Comparison of ENCODE assay signal across 2 worm cellular contexts in genomic region chrIV:12086498-12086897, ce11.
TF ChIP-seq lines count a peak whose summit lies in the region.

No protein-coding gene starts in this region.

TF ChIP-seq in whole organism, L1 larva, 84 proteins besides CTCF, POLR2A, EP300 and RAD21 (continued from another document):
- TF ChIP-seq skn-1 (tag; optimal IDR thresholded peaks at IDR 0.05; lab: Kevin White, UChicago) (peak; percentile 52), ztf-11 (tag; optimal IDR thresholded peaks at IDR 0.05; lab: Kevin White, UChicago) (no peak), fkh-8 (tag; optimal IDR thresholded peaks at IDR 0.05; lab: Kevin White, UChicago) (no peak), sox-4 (tag; optimal IDR thresholded peaks at IDR 0.05; lab: Kevin White, UChicago) (no peak), isw-1 (GFP tag; IDR thresholded peaks at IDR 0.05; lab: Robert Waterston, UW) (no peak), lin-39 (tag; optimal IDR thresholded peaks at IDR 0.05; lab: Kevin White, UChicago) (no peak), C16A3.4 (tag; optimal IDR thresholded peaks at IDR 0.05; lab: Kevin White, UChicago) (peak; percentile 73), nhr-20 (tag; optimal IDR thresholded peaks at IDR 0.05; lab: Kevin White, UChicago) (peak; percentile 78), unc-30 (tag; optimal IDR thresholded peaks at IDR 0.05; lab: Kevin White, UChicago) (no peak), vab-15 (tag; optimal IDR thresholded peaks at IDR 0.05; lab: Kevin White, UChicago) (no peak), unc-130 (tag; optimal IDR thresholded peaks at IDR 0.05; lab: Kevin White, UChicago) (peak; percentile 42), nhr-11 (tag; optimal IDR thresholded peaks at IDR 0.05; lab: Kevin White, UChicago) (no peak), unc-98 (GFP tag; IDR thresholded peaks at IDR 0.05; lab: Robert Waterston, UW) (0 out of 2 replicates have a peak, but pooled peaks have one; percentile 32), xbp-1 (tag; optimal IDR thresholded peaks at IDR 0.05; lab: Kevin White, UChicago) (peak; percentile 54), snpc-4 (tag; optimal IDR thresholded peaks at IDR 0.05; lab: Kevin White, UChicago) (no peak), zag-1 (tag; optimal IDR thresholded peaks at IDR 0.05; lab: Kevin White, UChicago) (no peak), C34B4.2 (tag; optimal IDR thresholded peaks at IDR 0.05; lab: Kevin White, UChicago) (no peak), rnt-1 (tag; optimal IDR thresholded peaks at IDR 0.05; lab: Kevin White, UChicago) (peak; percentile 86), mab-9 (GFP tag; IDR thresholded peaks at IDR 0.05; lab: Robert Waterston, UW) (no peak), tbx-2 (tag; optimal IDR thresholded peaks at IDR 0.05; lab: Kevin White, UChicago) (peak; percentile 55), nhr-71 (tag; optimal IDR thresholded peaks at IDR 0.05; lab: Kevin White, UChicago) (peak; percentile 77), efl-1 (optimal IDR thresholded peaks at IDR 0.05; lab: Kevin White, UChicago) (peak; percentile 48 to 57), efl-1 (GFP tag; optimal IDR thresholded peaks at IDR 0.05 in 1 of 2; lab: Kevin White, UChicago) (peak; percentile 28 to 95)

TF ChIP-seq in whole organism, young adult, 124 proteins besides CTCF, POLR2A, EP300 and RAD21 (continued from another document):
- TF ChIP-seq B0336.3 (GFP tag; IDR thresholded peaks at IDR 0.05; lab: Robert Waterston, UW) (peak; percentile 76), rpc-1 (optimal IDR thresholded peaks at IDR 0.05; lab: Kevin White, UChicago) (peak; percentile 80), rpc-1 (tag; optimal IDR thresholded peaks at IDR 0.05; lab: Kevin White, UChicago) (peak; percentile 91), nhr-179 (tag; optimal IDR thresholded peaks at IDR 0.05; lab: Kevin White, UChicago) (no peak), nhr-80 (tag; optimal IDR thresholded peaks at IDR 0.05; lab: Kevin White, UChicago) (peak; percentile 52), ztf-3 (GFP tag; optimal IDR thresholded peaks at IDR 0.05; lab: Kevin White, UChicago) (no peak), B0019.2 (GFP tag; conservative IDR thresholded peaks at IDR 0.05; lab: Robert Waterston, UW) (0 out of 2 replicates have a peak, but pooled peaks have one; percentile 56), nhr-90 (tag; optimal IDR thresholded peaks at IDR 0.05; lab: Kevin White, UChicago) (peak; percentile 94), rcor-1 (GFP tag; IDR thresholded peaks at IDR 0.05; lab: Robert Waterston, UW) (peak; percentile 86), snpc-4 (GFP tag; optimal IDR thresholded peaks at IDR 0.05; lab: Kevin White, UChicago) (peak; percentile 77), snpc-4 (tag; optimal IDR thresholded peaks at IDR 0.05; lab: Kevin White, UChicago) (peak; percentile 60 to 81 (median 75)), madf-10 (tag; optimal IDR thresholded peaks at IDR 0.05; lab: Kevin White, UChicago) (peak; percentile 80), ceh-58 (GFP tag; IDR thresholded peaks at IDR 0.05; lab: Robert Waterston, UW) (no peak), madf-6 (GFP tag; IDR thresholded peaks at IDR 0.05; lab: Robert Waterston, UW) (peak; percentile 74), aptf-2 (GFP tag; conservative IDR thresholded peaks at IDR 0.05; lab: Robert Waterston, UW) (peak; percentile 71; the same call in 1 of the 2 replicates), ZK185.1 (tag; optimal IDR thresholded peaks at IDR 0.05; lab: Kevin White, UChicago; ENCODE audit: poor library complexity, severe bottlenecking) (peak; percentile 92), F33H1.4 (GFP tag; IDR thresholded peaks at IDR 0.05; lab: Robert Waterston, UW) (peak; percentile 63), xnd-1 (tag; optimal IDR thresholded peaks at IDR 0.05; lab: Kevin White, UChicago) (peak; percentile 36)
